Worm (Caenorhabditis elegans) whole organism, young adult: ENCODE measurements around the gene C55B6.1.

Experiments used
- Y53F4B.3 ChIP-seq: fragments of 200-800 bp; sonication (Bioruptor generic); IDR thresholded peaks from 2 replicates; pipeline ENCODE4 v1.3.6; 2022; ENCODE audit warnings: missing genetic modification reagents, missing genetic modification characterization, missing compliant biosample characterization
- athp-1 ChIP-seq: sonication (generic microtip); optimal IDR thresholded peaks from 2 replicates; lab custom pipeline; 2017; ENCODE audit warnings: mild to moderate bottlenecking, missing genetic modification characterization, missing compliant biosample characterization
- ccch-3 ChIP-seq: fragments of 200-800 bp; sonication (Bioruptor generic); optimal IDR thresholded peaks from 2 replicates; lab custom pipeline; 2018; ENCODE audit warnings: mild to moderate bottlenecking, missing genetic modification characterization, missing compliant biosample characterization
- ceh-58 ChIP-seq: fragments of 200-800 bp; sonication (Bioruptor generic); IDR thresholded peaks from 2 replicates; pipeline ENCODE4 v1.3.6; 2022; ENCODE audit warnings: missing genetic modification characterization, missing compliant biosample characterization
- lag-1 ChIP-seq: fragments of 200-800 bp; sonication (Bioruptor generic); IDR thresholded peaks from 2 replicates; pipeline ENCODE4 v1.3.6; 2022; ENCODE audit warnings: missing genetic modification reagents, missing genetic modification characterization, missing compliant biosample characterization
- lin-54 ChIP-seq: fragments of 200-800 bp; sonication (Bioruptor generic); optimal IDR thresholded peaks from 2 replicates; lab custom pipeline; 2018; ENCODE audit warnings: mild to moderate bottlenecking, missing genetic modification characterization, missing compliant biosample characterization
- madf-8 ChIP-seq: fragments of 200-800 bp; sonication (Bioruptor generic); conservative IDR thresholded peaks from 2 replicates; pipeline ENCODE4 v1.3.6; 2022; ENCODE audit warnings: missing genetic modification reagents, missing genetic modification characterization, missing compliant biosample characterization
- nfya-2 ChIP-seq: fragments of 200-800 bp; sonication (Bioruptor generic); IDR thresholded peaks from 2 replicates; pipeline ENCODE4 v1.3.6; 2022; ENCODE audit warnings: missing genetic modification reagents, missing genetic modification characterization, missing compliant biosample characterization
- snpc-4 ChIP-seq, 5 experiments: fragments of 150-350 bp in 1 of 5; sonication (generic microtip) in 4 of 5; optimal IDR thresholded peaks; 2 replicates each; lab custom pipeline; 2014 to 2018; ENCODE audit warnings: missing genetic modification characterization in 5 of 5, missing biosample characterization in 3 of 5, antibody characterized with exemption in 2 of 5, mild to moderate bottlenecking in 2 of 5, missing compliant biosample characterization in 2 of 5, missing genotype in 2 of 5, moderate library complexity in 2 of 5, missing genetic modification reagents in 1 of 5

DNA sequence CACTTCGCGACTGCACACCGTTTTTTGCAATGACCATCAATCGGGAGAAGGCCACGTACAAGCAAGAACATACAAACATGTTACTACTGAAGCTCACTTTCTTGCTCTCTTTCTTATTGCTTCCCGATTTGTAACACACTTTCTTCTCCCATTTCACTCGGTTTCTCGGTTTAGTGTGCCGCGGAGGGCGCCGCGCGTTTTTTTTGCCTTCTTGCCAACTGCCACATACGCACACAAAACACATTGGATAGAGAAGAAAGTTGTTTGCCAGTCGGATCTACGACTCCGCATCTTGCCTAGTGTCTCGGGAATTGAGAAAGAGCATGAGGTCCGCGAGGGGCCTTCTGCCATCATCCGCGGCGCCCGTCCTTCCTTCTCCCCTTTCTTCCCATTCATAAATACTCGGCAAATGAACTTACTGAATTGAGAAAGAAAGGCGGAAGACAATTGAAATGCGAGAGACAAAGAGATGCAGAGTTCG, 34.6 kb downstream of the C55B6.1 start:
- TF ChIP-seq ceh-58 (GFP tag; lab: Robert Waterston, UW) (no peak), athp-1 (tag; lab: Kevin White, UChicago) (no peak), nfya-2 (GFP tag; lab: Robert Waterston, UW) (no peak), ccch-3 (GFP tag; lab: Kevin White, UChicago) (no peak), madf-8 (GFP tag; lab: Robert Waterston, UW) (no peak), snpc-4 (GFP tag; optimal IDR thresholded peaks at IDR 0.05; lab: Kevin White, UChicago) (no peak), snpc-4 (tag; optimal IDR thresholded peaks at IDR 0.05; lab: Kevin White, UChicago) (no peak), lag-1 (GFP tag; lab: Robert Waterston, UW) (no peak), lin-54 (no peak), Y53F4B.3 (GFP tag; lab: Robert Waterston, UW) (no peak)
